Worm (Caenorhabditis elegans) whole organism, L4 larva: ENCODE results near the gene F56C3.8.

Source experiments
- D1046.2 ChIP-seq: fragments of 200-800 bp; sonication (Bioruptor generic); IDR thresholded peaks from 2 replicates; pipeline ENCODE4 v1.3.6; 2022; ENCODE audit warnings: missing genetic modification characterization, missing compliant biosample characterization
- F10B5.3 ChIP-seq: sonication (generic microtip); optimal IDR thresholded peaks from 2 replicates; lab custom pipeline; 2016; ENCODE audit warnings: mild to moderate bottlenecking, missing genetic modification characterization, missing compliant biosample characterization
- F26F4.8 ChIP-seq: fragments of 200-800 bp; sonication (Bioruptor generic); conservative IDR thresholded peaks from 2 replicates; pipeline ENCODE4 v1.3.6; 2022; ENCODE audit warnings: missing genetic modification characterization, missing compliant biosample characterization
- F49E8.2 ChIP-seq: sonication (generic microtip); optimal IDR thresholded peaks from 2 replicates; lab custom pipeline; 2016; ENCODE audit warnings: missing compliant biosample characterization, mild to moderate bottlenecking, missing genetic modification characterization, borderline replicate concordance
- T26A8.4 ChIP-seq: fragments of 200-800 bp; sonication (Bioruptor generic); IDR thresholded peaks from 2 replicates; pipeline ENCODE4 v1.3.6; 2022; ENCODE audit warnings: missing genetic modification characterization, missing compliant biosample characterization
- aha-1 ChIP-seq: fragments of 150-350 bp; peaks from one replicate; lab custom pipeline; 2014; ENCODE audit warnings: missing biosample characterization, missing genetic modification characterization
- ama-1 ChIP-seq: fragments of 150-350 bp; optimal IDR thresholded peaks from 2 replicates; lab custom pipeline; 2014; ENCODE audit warnings: inconsistent platforms, mixed read lengths
- ceh-62 ChIP-seq: sonication (generic microtip); optimal IDR thresholded peaks from 2 replicates; lab custom pipeline; 2017; ENCODE audit warnings: missing biosample characterization, missing genetic modification characterization
- ces-1 ChIP-seq: fragments of 150-350 bp; sonication (generic microtip); optimal IDR thresholded peaks from 4 replicates; lab custom pipeline; 2014; ENCODE audit warnings: missing biosample characterization, missing genetic modification reagents, missing genetic modification characterization
- cey-2 ChIP-seq: sonication (generic microtip); optimal IDR thresholded peaks from 3 replicates; lab custom pipeline; 2017; ENCODE audit warnings: missing genetic modification characterization, mild to moderate bottlenecking, missing compliant biosample characterization, antibody characterized with exemption, borderline replicate concordance; ENCODE audit not compliant: insufficient read depth
- daf-12 ChIP-seq: fragments of 150-350 bp; optimal IDR thresholded peaks from 2 replicates; lab custom pipeline; 2014; ENCODE audit warnings: missing biosample characterization, missing genetic modification reagents, missing genetic modification characterization
- dmd-8 ChIP-seq: fragments of 200-800 bp; sonication (Bioruptor generic); IDR thresholded peaks from 2 replicates; pipeline ENCODE4 v1.3.6; 2022; ENCODE audit warnings: missing genetic modification characterization, missing compliant biosample characterization
- dpl-1 ChIP-seq: fragments of 150-350 bp; optimal IDR thresholded peaks from 2 replicates; lab custom pipeline; 2014; ENCODE audit warnings: missing biosample characterization, missing genetic modification reagents, missing genetic modification characterization
- duxl-1 ChIP-seq: sonication (generic microtip); optimal IDR thresholded peaks from 2 replicates; lab custom pipeline; 2016; ENCODE audit warnings: mild to moderate bottlenecking, missing genetic modification characterization, moderate library complexity, missing compliant biosample characterization; ENCODE audit not compliant: poor library complexity
- egl-43 ChIP-seq: fragments of 200-800 bp; sonication (Bioruptor generic); IDR thresholded peaks from 2 replicates; pipeline ENCODE4 v1.3.6; 2022; ENCODE audit warnings: missing genetic modification reagents, missing genetic modification characterization, missing compliant biosample characterization
- fkh-10 ChIP-seq: fragments of 150-350 bp; optimal IDR thresholded peaks from 2 replicates; lab custom pipeline; 2014; ENCODE audit warnings: missing biosample characterization, missing genetic modification reagents, missing genetic modification characterization
- fos-1 ChIP-seq: fragments of 150-350 bp; optimal IDR thresholded peaks from 2 replicates; lab custom pipeline; 2014; ENCODE audit warnings: missing biosample characterization, missing genetic modification characterization
- gei-8 ChIP-seq: fragments of 200-800 bp; sonication (Bioruptor generic); optimal IDR thresholded peaks from 2 replicates; lab custom pipeline; 2018; ENCODE audit warnings: mild to moderate bottlenecking, missing genetic modification characterization, missing compliant biosample characterization
- hlh-11 ChIP-seq: fragments of 200-800 bp; sonication (Bioruptor generic); optimal IDR thresholded peaks from 2 replicates; lab custom pipeline; 2018; ENCODE audit warnings: mild to moderate bottlenecking, missing genetic modification characterization, missing compliant biosample characterization
- jun-1 ChIP-seq: fragments of 150-350 bp; optimal IDR thresholded peaks from 2 replicates; lab custom pipeline; 2014; ENCODE audit warnings: missing biosample characterization, missing genetic modification reagents, missing genetic modification characterization
- lin-29 ChIP-seq: fragments of 200-800 bp; sonication (Bioruptor generic); IDR thresholded peaks from 2 replicates; pipeline ENCODE4 v1.3.6; 2022; ENCODE audit warnings: missing genetic modification reagents, missing genetic modification characterization, missing compliant biosample characterization
- lin-38 ChIP-seq: fragments of 200-800 bp; sonication (Bioruptor generic); IDR thresholded peaks from 2 replicates; pipeline ENCODE4 v1.3.6; 2022; ENCODE audit warnings: missing genetic modification reagents, missing genetic modification characterization, missing compliant biosample characterization
- lin-39 ChIP-seq: fragments of 150-350 bp; optimal IDR thresholded peaks from 2 replicates; lab custom pipeline; 2014; ENCODE audit warnings: missing biosample characterization, missing genetic modification reagents, missing genetic modification characterization
- lsy-2 ChIP-seq, 2 experiments: fragments of 150-350 bp in 1 of 2; sonication (generic microtip) in 1 of 2; optimal IDR thresholded peaks; 2 replicates each; lab custom pipeline; 2014 to 2017; ENCODE audit warnings: missing biosample characterization in 2 of 2, missing genetic modification characterization in 2 of 2
- madf-9 ChIP-seq: fragments of 200-800 bp; sonication (Bioruptor generic); conservative IDR thresholded peaks from 2 replicates; pipeline ENCODE4 v1.3.6; 2022; ENCODE audit warnings: missing genetic modification reagents, missing genetic modification characterization, missing compliant biosample characterization
- mdt-29 ChIP-seq: fragments of 200-800 bp; sonication (Bioruptor generic); IDR thresholded peaks from 2 replicates; pipeline ENCODE4 v1.3.6; 2022; ENCODE audit warnings: missing genetic modification reagents, missing genetic modification characterization, missing compliant biosample characterization
- mep-1 ChIP-seq: fragments of 150-350 bp; sonication (generic microtip); optimal IDR thresholded peaks from 3 replicates; lab custom pipeline; 2014; ENCODE audit warnings: missing biosample characterization, missing genetic modification characterization
- mes-2 ChIP-seq: sonication (generic microtip); optimal IDR thresholded peaks from 2 replicates; lab custom pipeline; 2016; ENCODE audit warnings: missing genotype, mild to moderate bottlenecking, missing genetic modification characterization, missing compliant biosample characterization; ENCODE audit not compliant: poor library complexity, severe bottlenecking
- nhr-102 ChIP-seq: sonication (generic microtip); optimal IDR thresholded peaks from 2 replicates; lab custom pipeline; 2016; ENCODE audit warnings: mild to moderate bottlenecking, missing genetic modification characterization, moderate library complexity, missing compliant biosample characterization
- nhr-111 ChIP-seq: fragments of 200-800 bp; sonication (Bioruptor generic); optimal IDR thresholded peaks from 2 replicates; lab custom pipeline; 2018; ENCODE audit warnings: mild to moderate bottlenecking, missing genetic modification characterization, missing compliant biosample characterization
- nhr-237 ChIP-seq: sonication (generic microtip); optimal IDR thresholded peaks from 2 replicates; lab custom pipeline; 2017; ENCODE audit warnings: missing biosample characterization, missing genetic modification characterization
- nhr-25 ChIP-seq: sonication (generic microtip); optimal IDR thresholded peaks from 2 replicates; lab custom pipeline; 2017; ENCODE audit warnings: missing genetic modification characterization, mild to moderate bottlenecking, missing compliant biosample characterization, antibody characterized with exemption, moderate library complexity, borderline replicate concordance; ENCODE audit not compliant: insufficient read depth
- nhr-28 ChIP-seq: fragments of 150-350 bp; optimal IDR thresholded peaks from 2 replicates; lab custom pipeline; 2014; ENCODE audit warnings: missing biosample characterization, missing genetic modification characterization
- nhr-42 ChIP-seq: fragments of 200-800 bp; sonication (Bioruptor generic); IDR thresholded peaks from 2 replicates; pipeline ENCODE4 v1.3.6; 2022; ENCODE audit warnings: missing genetic modification characterization, missing compliant biosample characterization
- nhr-48 ChIP-seq: sonication (generic microtip); optimal IDR thresholded peaks from 2 replicates; lab custom pipeline; 2016; ENCODE audit warnings: mild to moderate bottlenecking, missing genetic modification characterization, missing compliant biosample characterization
- nhr-6 ChIP-seq: fragments of 150-350 bp; optimal IDR thresholded peaks from 2 replicates; lab custom pipeline; 2014; ENCODE audit warnings: missing biosample characterization, missing genetic modification characterization
- pha-4 ChIP-seq, 2 experiments: fragments of 150-350 bp in 1 of 2; fragments of 200-800 bp in 1 of 2; sonication (Bioruptor generic) in 1 of 2; IDR thresholded peaks in 1 of 2; optimal IDR thresholded peaks in 1 of 2; 2 replicates each; pipeline versions ENCODE4 v1.3.6 to Lab custom; 2014 to 2022; ENCODE audit warnings: missing genetic modification characterization in 2 of 2, missing genetic modification reagents in 2 of 2, missing biosample characterization in 1 of 2, missing compliant biosample characterization in 1 of 2
- php-3 ChIP-seq: fragments of 200-800 bp; sonication (Bioruptor generic); IDR thresholded peaks from 2 replicates; pipeline ENCODE4 v1.3.6; 2022; ENCODE audit warnings: missing genetic modification reagents, missing genetic modification characterization, missing compliant biosample characterization
- pqm-1 ChIP-seq: sonication (generic microtip); optimal IDR thresholded peaks from 2 replicates; lab custom pipeline; 2017; ENCODE audit warnings: missing biosample characterization, missing genetic modification characterization
- rbr-2 ChIP-seq: sonication (generic microtip); optimal IDR thresholded peaks from 2 replicates; lab custom pipeline; 2016; ENCODE audit warnings: missing genotype, missing genetic modification characterization, missing compliant biosample characterization
- saeg-2 ChIP-seq: fragments of 200-800 bp; sonication (Bioruptor generic); IDR thresholded peaks from 2 replicates; pipeline ENCODE4 v1.3.6; 2022; ENCODE audit warnings: missing genetic modification reagents, missing genetic modification characterization, missing compliant biosample characterization
- snpc-4 ChIP-seq: fragments of 150-350 bp; optimal IDR thresholded peaks from 2 replicates; lab custom pipeline; 2014; ENCODE audit warnings: missing biosample characterization, missing genetic modification characterization
- spr-3 ChIP-seq: fragments of 200-800 bp; sonication (Bioruptor generic); optimal IDR thresholded peaks from 2 replicates; lab custom pipeline; 2018; ENCODE audit warnings: mild to moderate bottlenecking, missing genetic modification characterization, missing compliant biosample characterization
- tag-97 ChIP-seq: fragments of 200-800 bp; sonication (Bioruptor generic); IDR thresholded peaks from 2 replicates; pipeline ENCODE4 v1.3.6; 2022; ENCODE audit warnings: missing genetic modification characterization, missing compliant biosample characterization
- zag-1 ChIP-seq: fragments of 150-350 bp; optimal IDR thresholded peaks from 2 replicates; lab custom pipeline; 2014; ENCODE audit warnings: missing biosample characterization, missing genetic modification characterization
- zfp-2 ChIP-seq: sonication (generic microtip); optimal IDR thresholded peaks from 2 replicates; lab custom pipeline; 2016; ENCODE audit warnings: mild to moderate bottlenecking, missing genetic modification characterization, missing compliant biosample characterization
- zfp-3 ChIP-seq: fragments of 200-800 bp; sonication (Bioruptor generic); conservative IDR thresholded peaks from 2 replicates; pipeline ENCODE4 v1.3.6; 2022; ENCODE audit warnings: missing genetic modification reagents, missing genetic modification characterization, missing compliant biosample characterization
- zip-2 ChIP-seq: fragments of 150-350 bp; optimal IDR thresholded peaks from 2 replicates; lab custom pipeline; 2014; ENCODE audit warnings: missing biosample characterization, missing genetic modification characterization
- ztf-7 ChIP-seq: fragments of 150-350 bp; optimal IDR thresholded peaks from 2 replicates; lab custom pipeline; 2014; ENCODE audit warnings: missing biosample characterization, missing genetic modification characterization

The F56C3.8 gene

ce11 chrX:1358295-1358694, 26.1 kb downstream of the F56C3.8 start, which contains the start of gene F56C3.3:
F56C3.3 (minus strand) TSS chrX:1358395.
- TF ChIP-seq zag-1 (tag; lab: Kevin White, UChicago) (no peak), snpc-4 (tag; lab: Kevin White, UChicago) (no peak), aha-1 (no peak), tag-97 (GFP tag; lab: Robert Waterston, UW) (no peak), madf-9 (GFP tag; lab: Robert Waterston, UW) (no peak), mep-1 (no peak), dpl-1 (no peak), fkh-10 (GFP tag; lab: Kevin White, UChicago) (no peak), mdt-29 (GFP tag; lab: Robert Waterston, UW) (no peak), F10B5.3 (tag; lab: Kevin White, UChicago) (no peak), ceh-62 (tag; lab: Kevin White, UChicago) (no peak), nhr-102 (no peak), jun-1 (no peak), spr-3 (GFP tag; lab: Kevin White, UChicago) (no peak), pha-4 (GFP tag; IDR thresholded peaks at IDR 0.05; lab: Robert Waterston, UW) (no peak), pha-4 (tag; optimal IDR thresholded peaks at IDR 0.05; lab: Kevin White, UChicago) (no peak), rbr-2 (tag; lab: Kevin White, UChicago) (no peak), nhr-42 (GFP tag; lab: Robert Waterston, UW) (no peak)

ce11 chrX:1344818-1345217, 39.6 kb downstream of the F56C3.8 start:
- TF ChIP-seq lin-38: peak; percentile 82
- no peak for TF ChIP-seq cey-2
- peak; percentile 84 for TF ChIP-seq nhr-25
- no peak for TF ChIP-seq F26F4.8 (GFP tag; lab: Robert Waterston, UW)
- peak; percentile 88 for TF ChIP-seq nhr-237 (tag; lab: Kevin White, UChicago)
- peak; percentile 87 for TF ChIP-seq saeg-2
- peak; percentile 90 for TF ChIP-seq spr-3 (GFP tag; lab: Kevin White, UChicago)
- TF ChIP-seq rbr-2 (tag; lab: Kevin White, UChicago): peak; percentile 98
- no peak for TF ChIP-seq F49E8.2
- TF ChIP-seq gei-8: no peak
- peak; percentile 93 to 95 for TF ChIP-seq lsy-2 (tag; optimal IDR thresholded peaks at IDR 0.05; lab: Kevin White, UChicago)
- TF ChIP-seq F10B5.3 (tag; lab: Kevin White, UChicago): peak; percentile 96
- peak; percentile 99 for TF ChIP-seq duxl-1 (tag; lab: Kevin White, UChicago)
- TF ChIP-seq zag-1 (tag; lab: Kevin White, UChicago): peak; percentile 85
- TF ChIP-seq fos-1 (tag; lab: Kevin White, UChicago): peak; percentile 85
- peak; percentile 81 for TF ChIP-seq D1046.2 (GFP tag; lab: Robert Waterston, UW)
- peak; percentile 94 for TF ChIP-seq ztf-7 (tag; lab: Kevin White, UChicago)
- TF ChIP-seq ces-1 (GFP tag; lab: Kevin White, UChicago): peak; percentile 95
- TF ChIP-seq php-3 (GFP tag; lab: Robert Waterston, UW): peak; percentile 95
- peak; percentile 97 for TF ChIP-seq egl-43 (GFP tag; lab: Robert Waterston, UW)
- TF ChIP-seq lin-39 (tag; lab: Kevin White, UChicago): peak; percentile 88
- TF ChIP-seq zip-2 (tag; lab: Kevin White, UChicago): peak; percentile 95
- TF ChIP-seq zfp-3 (GFP tag; lab: Robert Waterston, UW): peak; percentile 91
- peak; percentile 94 for TF ChIP-seq nhr-48 (tag; lab: Kevin White, UChicago)
- peak; percentile 90 for TF ChIP-seq nhr-6 (tag; lab: Kevin White, UChicago)
- 0 out of 2 replicates have a peak, but pooled peaks have one; percentile 62 for TF ChIP-seq dmd-8 (GFP tag; lab: Robert Waterston, UW)
- TF ChIP-seq ama-1 (lab: Kevin White, UChicago): no peak
- TF ChIP-seq nhr-102: peak; percentile 99
- TF ChIP-seq T26A8.4 (GFP tag; lab: Robert Waterston, UW): peak; percentile 99
- TF ChIP-seq pqm-1: peak; percentile 34
- peak; percentile 90 for TF ChIP-seq nhr-28
- TF ChIP-seq lin-29: peak; percentile 96
- TF ChIP-seq zfp-2 (tag; lab: Kevin White, UChicago): peak; percentile 81
- peak; percentile 96 for TF ChIP-seq hlh-11 (tag; lab: Kevin White, UChicago)
- peak; percentile 97 for TF ChIP-seq mes-2
- TF ChIP-seq daf-12: no peak
- no peak for TF ChIP-seq nhr-111 (GFP tag; lab: Kevin White, UChicago)
- peak; percentile 76 for TF ChIP-seq mdt-29 (GFP tag; lab: Robert Waterston, UW)
